Fruit fly (Drosophila melanogaster) whole organism: Measurements from ENCODE around the gene Tbc1d22.

ENCODE experiments used
- CG8478 ChIP-seq: fragments of >200 bp; optimal IDR thresholded peaks from 2 replicates; lab custom pipeline; 2018; ENCODE audit warnings: inconsistent platforms
- Dll ChIP-seq: fragments of >200 bp; optimal IDR thresholded peaks from 2 replicates; lab custom pipeline; 2017
- EcR ChIP-seq, 2 experiments: fragments of >200 bp; optimal IDR thresholded peaks; 2 replicates each; lab custom pipeline; 2017; ENCODE audit warnings: missing biosample characterization in 2 of 2, missing genetic modification characterization in 2 of 2, missing genetic modification reagents in 2 of 2
- pan ChIP-seq: fragments of >200 bp; optimal IDR thresholded peaks from 2 replicates; lab custom pipeline; 2017
- psq ChIP-seq: fragments of >200 bp; optimal IDR thresholded peaks from 2 replicates; lab custom pipeline; 2017
- usp ChIP-seq: fragments of >200 bp; optimal IDR thresholded peaks from 2 replicates; lab custom pipeline; 2017; ENCODE audit warnings: missing biosample characterization, missing genetic modification characterization, mixed read lengths

Gene Tbc1d22

dm6 chr3R:21130050-21130449, 28.1 kb downstream of the Tbc1d22 start, which contains the start of gene Ice2:
Gene Ice2, plus strand, starts transcription at chr3R:21130216.
- no peak for TF ChIP-seq CG8478 (lab: Kevin White, UChicago)
- TF ChIP-seq pan (lab: Kevin White, UChicago), result no peak
- no peak for TF ChIP-seq EcR (GFP tag; optimal IDR thresholded peaks at IDR 0.05; lab: Kevin White, UChicago)
- TF ChIP-seq usp (GFP tag; lab: Kevin White, UChicago), result no peak
- no peak for TF ChIP-seq psq (lab: Kevin White, UChicago)
- TF ChIP-seq Dll (lab: Kevin White, UChicago), result no peak

- TF ChIP-seq pan (lab: Kevin White, UChicago) (no peak), usp (GFP tag; lab: Kevin White, UChicago) (no peak), CG8478 (lab: Kevin White, UChicago) (no peak)
Measured at dm6 chr3R:21133517-21133916, 31.5 kb downstream of the Tbc1d22 start, which contains the start of gene Trm7-34. Gene Trm7-34, minus strand, starts transcription at chr3R:21133881.

DNA sequence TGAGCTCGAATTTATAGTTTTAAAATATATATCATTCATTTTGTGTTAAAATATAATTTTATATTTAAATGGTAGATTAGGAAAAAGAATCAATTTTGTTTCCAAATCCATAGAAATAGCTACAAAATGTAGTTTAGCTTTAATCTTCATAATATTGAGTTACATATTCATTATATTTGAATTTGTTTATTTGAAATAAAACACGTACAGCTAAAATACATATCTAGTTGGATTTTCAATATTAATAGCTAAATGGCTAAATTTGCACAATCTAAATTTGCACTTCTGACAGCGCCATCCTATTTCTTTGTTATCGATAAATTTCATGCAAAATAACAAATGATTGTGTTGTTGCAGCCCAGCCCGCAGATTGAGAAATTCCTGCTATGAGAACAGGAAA, 32.0 kb downstream of the Tbc1d22 start, which contains the start of gene Usp8:
TSS of gene Usp8 (plus strand) at position 312 of the 400 bp plus-strand sequence.
- TF ChIP-seq EcR (GFP tag; optimal IDR thresholded peaks at IDR 0.05; lab: Kevin White, UChicago) (no peak), psq (lab: Kevin White, UChicago) (no peak), pan (lab: Kevin White, UChicago) (no peak), Dll (lab: Kevin White, UChicago) (no peak), CG8478 (lab: Kevin White, UChicago) (no peak), usp (GFP tag; lab: Kevin White, UChicago) (no peak)

DNA sequence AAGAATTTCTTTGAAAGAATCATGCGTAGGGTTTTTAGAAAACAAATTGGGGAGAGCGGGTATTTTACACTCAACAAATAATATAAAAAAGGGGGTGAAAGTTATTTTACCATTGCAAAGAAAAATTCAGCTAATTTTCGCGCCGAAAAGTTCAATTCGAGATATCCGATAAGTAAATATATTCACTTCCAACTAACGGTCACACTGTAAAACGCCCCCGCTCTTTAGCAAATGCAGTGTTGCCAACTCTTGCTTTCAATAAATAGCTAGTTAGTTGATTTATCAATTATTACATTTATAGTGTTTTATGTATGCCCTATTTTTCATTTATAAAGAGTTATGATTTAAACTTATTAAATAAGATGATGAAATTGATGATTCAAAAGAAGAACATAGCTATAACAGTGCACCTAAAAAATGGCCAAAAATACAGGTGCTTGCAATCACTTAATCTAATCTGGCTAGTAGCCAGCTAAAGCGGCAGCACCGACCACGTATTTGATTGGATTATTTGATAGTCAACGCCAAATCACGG, 36.3 kb downstream of the Tbc1d22 start, which contains the start of gene meigo:
TSS of gene meigo (plus strand) at position 51 of the 535 bp plus-strand sequence.
- TF ChIP-seq usp (GFP tag; lab: Kevin White, UChicago), result no peak
- TF ChIP-seq EcR (GFP tag; optimal IDR thresholded peaks at IDR 0.05; lab: Kevin White, UChicago), result no peak
- no peak for TF ChIP-seq CG8478 (lab: Kevin White, UChicago)
- no peak for TF ChIP-seq pan (lab: Kevin White, UChicago)
- TF ChIP-seq psq (lab: Kevin White, UChicago), result no peak
- no peak for TF ChIP-seq Dll (lab: Kevin White, UChicago)

DNA sequence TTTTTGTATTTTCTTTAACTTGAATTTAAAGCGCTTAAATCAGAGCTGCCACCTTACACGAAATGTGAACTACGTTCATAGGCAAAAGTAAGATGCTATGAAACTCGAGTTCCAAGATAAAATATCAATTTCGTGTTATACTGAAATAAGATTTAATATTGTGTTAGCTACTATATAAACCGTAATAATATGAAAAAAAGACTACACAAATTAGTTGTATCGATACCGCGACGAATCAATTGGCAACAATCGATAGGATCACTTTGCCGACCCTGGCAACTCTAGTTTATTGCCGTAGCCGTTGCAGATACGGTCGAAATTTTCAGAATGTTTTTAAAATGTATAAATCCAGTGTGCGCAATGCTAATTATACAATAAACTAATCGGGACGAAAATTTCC, 38.5 kb downstream of the Tbc1d22 start, which contains the start of gene SNF4Agamma:
TSS of gene SNF4Agamma (plus strand) at position 282 of the 400 bp plus-strand sequence.
- TF ChIP-seq pan (lab: Kevin White, UChicago) (no peak), Dll (lab: Kevin White, UChicago) (no peak), usp (GFP tag; lab: Kevin White, UChicago) (no peak), CG8478 (lab: Kevin White, UChicago) (no peak), psq (lab: Kevin White, UChicago) (no peak), EcR (GFP tag; optimal IDR thresholded peaks at IDR 0.05; lab: Kevin White, UChicago) (no peak)

DNA sequence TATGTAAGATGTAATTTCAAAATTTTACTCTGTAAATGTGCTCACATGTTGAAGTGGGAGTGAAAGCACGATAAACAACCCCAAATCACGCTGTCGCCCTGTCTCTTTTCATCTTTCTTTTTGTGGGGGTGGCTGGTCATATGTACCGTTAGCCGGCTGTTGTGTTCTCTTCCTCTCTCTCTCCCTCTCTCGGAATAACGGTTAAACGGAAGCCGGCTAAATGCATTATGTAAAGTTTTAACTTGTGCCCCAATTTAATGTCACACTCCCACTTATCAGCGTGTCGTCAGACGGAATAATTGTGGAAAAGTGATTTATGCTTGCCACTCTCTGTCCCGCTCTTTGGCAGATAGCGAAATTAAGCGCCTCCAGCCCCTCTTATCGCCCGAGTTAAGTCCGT, 39.3 kb downstream of the Tbc1d22 start:
- no peak for TF ChIP-seq pan (lab: Kevin White, UChicago)
- TF ChIP-seq CG8478 (lab: Kevin White, UChicago), result no peak

- TF ChIP-seq EcR (GFP tag; optimal IDR thresholded peaks at IDR 0.05; lab: Kevin White, UChicago) (no peak), CG8478 (lab: Kevin White, UChicago) (no peak), Dll (lab: Kevin White, UChicago) (no peak), psq (lab: Kevin White, UChicago) (no peak), usp (GFP tag; lab: Kevin White, UChicago) (no peak), pan (lab: Kevin White, UChicago) (no peak)
Measured at dm6 chr3R:21150090-21150489, 48.1 kb downstream of the Tbc1d22 start.

DNA sequence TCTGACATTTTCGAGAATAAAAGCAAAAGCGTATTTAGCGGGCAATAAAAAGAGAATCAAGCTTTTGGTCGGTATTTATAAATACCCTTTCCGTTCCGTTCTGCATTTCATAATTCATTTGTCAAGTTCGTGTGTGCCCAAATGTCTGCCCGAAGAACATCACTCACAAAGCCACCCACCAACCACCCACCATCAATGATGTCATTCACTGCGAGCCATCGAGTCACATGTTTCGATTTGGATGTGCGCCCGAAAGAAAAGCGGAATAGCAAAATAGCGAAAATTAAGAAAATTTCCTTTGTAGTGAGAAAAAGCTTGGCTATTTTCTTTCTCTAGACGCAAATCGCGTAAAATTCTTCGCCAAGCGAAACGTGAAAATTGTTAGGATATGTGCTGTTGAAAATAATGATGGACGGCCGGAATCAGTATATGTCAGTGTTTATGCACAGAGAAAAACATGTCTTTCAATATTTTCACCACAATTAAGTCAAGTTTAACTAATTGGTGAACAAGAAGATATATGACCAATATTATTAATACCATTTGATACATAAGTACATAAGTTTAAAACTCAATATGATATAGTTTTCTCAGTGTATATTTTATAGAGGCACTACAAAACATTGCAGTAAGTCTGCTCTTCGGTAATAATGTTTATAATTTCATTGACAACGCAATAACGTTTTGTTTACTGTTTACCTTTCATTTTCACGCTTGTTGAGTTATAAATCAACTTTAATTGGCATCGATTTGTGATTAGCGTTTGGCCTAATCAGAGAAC, 49.3 kb downstream of the Tbc1d22 start:
- TF ChIP-seq pan (lab: Kevin White, UChicago) (no peak), CG8478 (lab: Kevin White, UChicago) (no peak), EcR (GFP tag; optimal IDR thresholded peaks at IDR 0.05; lab: Kevin White, UChicago) (no peak), usp (GFP tag; lab: Kevin White, UChicago) (no peak), Dll (lab: Kevin White, UChicago) (no peak), psq (lab: Kevin White, UChicago) (no peak)

dm6 chr3R:21152856-21153278, 50.9 kb downstream of the Tbc1d22 start:
- TF ChIP-seq usp (GFP tag; lab: Kevin White, UChicago) (no peak), EcR (GFP tag; optimal IDR thresholded peaks at IDR 0.05; lab: Kevin White, UChicago) (no peak), psq (lab: Kevin White, UChicago) (no peak), pan (lab: Kevin White, UChicago) (no peak), CG8478 (lab: Kevin White, UChicago) (no peak)

dm6 chr3R:21154130-21154529, 52.1 kb downstream of the Tbc1d22 start:
- TF ChIP-seq Dll (lab: Kevin White, UChicago) (no peak), psq (lab: Kevin White, UChicago) (no peak), usp (GFP tag; lab: Kevin White, UChicago) (no peak), EcR (GFP tag; optimal IDR thresholded peaks at IDR 0.05; lab: Kevin White, UChicago) (no peak), pan (lab: Kevin White, UChicago) (no peak), CG8478 (lab: Kevin White, UChicago) (no peak)
